Worm (Caenorhabditis elegans): ENCODE results near the gene C29E4.9.

Gene C29E4.9

ce11 chrIII:7937548-7937947 lies 19.3 kb downstream of the C29E4.9 start, which contains the start of gene C29E4.10:
C29E4.10 (plus strand) TSS chrIII:7937848.
- TF ChIP-seq hlh-1 (tag; optimal IDR thresholded peaks at IDR 0.05) (no peak), mab-5 (tag; optimal IDR thresholded peaks at IDR 0.05) (no peak), snpc-4 (tag; optimal IDR thresholded peaks at IDR 0.05) (no peak), lin-13 (tag; optimal IDR thresholded peaks at IDR 0.05) (no peak), sem-2 (GFP tag; optimal IDR thresholded peaks at IDR 0.05) (no peak), tbx-8 (GFP tag; optimal IDR thresholded peaks at IDR 0.05) (no peak), nhr-237 (tag; optimal IDR thresholded peaks at IDR 0.05) (no peak), nhr-76 (tag; optimal IDR thresholded peaks at IDR 0.05) (no peak), elt-1 (tag; optimal IDR thresholded peaks at IDR 0.05; ENCODE audit: borderline replicate concordance, insufficient read depth) (no peak), ceh-83 (GFP tag; optimal IDR thresholded peaks at IDR 0.05) (no peak), mls-2 (tag; optimal IDR thresholded peaks at IDR 0.05) (no peak), mep-1 (tag; optimal IDR thresholded peaks at IDR 0.05) (no peak), drap-1 (GFP tag; optimal IDR thresholded peaks at IDR 0.05) (no peak), ceh-43 (GFP tag; optimal IDR thresholded peaks at IDR 0.05) (no peak), sptf-1 (tag; optimal IDR thresholded peaks at IDR 0.05) (no peak)

- TF ChIP-seq elt-1 (tag; optimal IDR thresholded peaks at IDR 0.05; ENCODE audit: borderline replicate concordance, insufficient read depth) (no peak), snpc-4 (tag; optimal IDR thresholded peaks at IDR 0.05) (no peak), nhr-12 (tag; optimal IDR thresholded peaks at IDR 0.05) (no peak), ceh-43 (GFP tag; optimal IDR thresholded peaks at IDR 0.05) (no peak), mep-1 (tag; optimal IDR thresholded peaks at IDR 0.05) (no peak), pha-4 (tag; optimal IDR thresholded peaks at IDR 0.05) (no peak), flh-1 (GFP tag; optimal IDR thresholded peaks at IDR 0.05) (no peak), ceh-83 (GFP tag; optimal IDR thresholded peaks at IDR 0.05) (no peak), unc-120 (tag; optimal IDR thresholded peaks at IDR 0.05; ENCODE audit: poor library complexity, severe bottlenecking) (no peak), drap-1 (GFP tag; optimal IDR thresholded peaks at IDR 0.05) (no peak), unc-62 (GFP tag; optimal IDR thresholded peaks at IDR 0.05) (no peak), ceh-39 (tag; optimal IDR thresholded peaks at IDR 0.05) (no peak), elt-3 (tag; optimal IDR thresholded peaks at IDR 0.05) (no peak), hlh-1 (tag; optimal IDR thresholded peaks at IDR 0.05) (no peak), mab-5 (tag; optimal IDR thresholded peaks at IDR 0.05) (no peak), lsy-2 (tag; optimal IDR thresholded peaks at IDR 0.05) (no peak), nhr-237 (tag; optimal IDR thresholded peaks at IDR 0.05) (no peak), zip-8 (tag; optimal IDR thresholded peaks at IDR 0.05) (no peak), cnd-1 (tag; optimal IDR thresholded peaks at IDR 0.05) (no peak), nhr-76 (tag; optimal IDR thresholded peaks at IDR 0.05) (no peak)
Measured at ce11 chrIII:7933235-7933634, 23.6 kb downstream of the C29E4.9 start, which contains the start of gene ran-2. ran-2 (plus strand) TSS chrIII:7933535.

- TF ChIP-seq nhr-237 (tag; optimal IDR thresholded peaks at IDR 0.05) (peak; percentile 16), lin-32 (GFP tag; optimal IDR thresholded peaks at IDR 0.05) (no peak), ces-1 (GFP tag; optimal IDR thresholded peaks at IDR 0.05) (no peak), drap-1 (GFP tag; optimal IDR thresholded peaks at IDR 0.05) (no peak), lsy-2 (tag; optimal IDR thresholded peaks at IDR 0.05) (peak; percentile 34)
Measured at ce11 chrIII:7928549-7929129, 28.2 kb downstream of the C29E4.9 start, which contains the start of the genes C29E4.13 and npp-15. C29E4.13 (minus strand) TSS chrIII:7928717. npp-15 (plus strand) TSS chrIII:7929043.

ce11 chrIII:7925968-7926367 lies 30.9 kb downstream of the C29E4.9 start:
- TF ChIP-seq bed-3 (GFP tag; optimal IDR thresholded peaks at IDR 0.05) (no peak), lin-13 (tag; optimal IDR thresholded peaks at IDR 0.05) (no peak), ceh-43 (GFP tag; optimal IDR thresholded peaks at IDR 0.05) (no peak), flh-1 (GFP tag; optimal IDR thresholded peaks at IDR 0.05) (no peak), nhr-237 (tag; optimal IDR thresholded peaks at IDR 0.05) (peak; percentile 24), snpc-4 (tag; optimal IDR thresholded peaks at IDR 0.05) (no peak), sptf-1 (tag; optimal IDR thresholded peaks at IDR 0.05) (no peak), mls-2 (tag; optimal IDR thresholded peaks at IDR 0.05) (no peak), blmp-1 (tag; optimal IDR thresholded peaks at IDR 0.05) (no peak), cnd-1 (tag; optimal IDR thresholded peaks at IDR 0.05) (no peak), nhr-76 (tag; optimal IDR thresholded peaks at IDR 0.05) (no peak), M03D4.4 (tag; optimal IDR thresholded peaks at IDR 0.05) (no peak), lsy-2 (tag; optimal IDR thresholded peaks at IDR 0.05) (peak; percentile 2), unc-39 (tag; optimal IDR thresholded peaks at IDR 0.05) (no peak), elt-1 (tag; optimal IDR thresholded peaks at IDR 0.05; ENCODE audit: borderline replicate concordance, insufficient read depth) (no peak), ceh-83 (GFP tag; optimal IDR thresholded peaks at IDR 0.05) (no peak), tbx-8 (GFP tag; optimal IDR thresholded peaks at IDR 0.05) (no peak), mab-5 (tag; optimal IDR thresholded peaks at IDR 0.05) (no peak), pha-4 (tag; optimal IDR thresholded peaks at IDR 0.05) (peak; percentile 34), unc-120 (tag; optimal IDR thresholded peaks at IDR 0.05; ENCODE audit: poor library complexity, severe bottlenecking) (no peak), hlh-1 (tag; optimal IDR thresholded peaks at IDR 0.05) (no peak), zip-8 (tag; optimal IDR thresholded peaks at IDR 0.05) (no peak), unc-62 (GFP tag; optimal IDR thresholded peaks at IDR 0.05) (no peak), sem-2 (GFP tag; optimal IDR thresholded peaks at IDR 0.05) (no peak), ces-1 (GFP tag; optimal IDR thresholded peaks at IDR 0.05) (no peak), ztf-11 (tag; optimal IDR thresholded peaks at IDR 0.05) (no peak), drap-1 (GFP tag; optimal IDR thresholded peaks at IDR 0.05) (no peak), nhr-12 (tag; optimal IDR thresholded peaks at IDR 0.05) (no peak), nhr-28 (tag; optimal IDR thresholded peaks at IDR 0.05) (no peak), ceh-39 (tag; optimal IDR thresholded peaks at IDR 0.05) (no peak), mep-1 (tag; optimal IDR thresholded peaks at IDR 0.05) (no peak), nhr-2 (tag; optimal IDR thresholded peaks at IDR 0.05) (no peak), ham-2 (GFP tag; optimal IDR thresholded peaks at IDR 0.05) (peak; percentile 78), elt-3 (tag; optimal IDR thresholded peaks at IDR 0.05) (no peak)

Measured in whole organism, mixed stage, embryonic.